Fruit fly (Drosophila melanogaster) Kc167 (cell line): ENCODE data around the gene CG43394.

Experiments used
- Myc ChIP-seq: fragments of >200 bp; optimal IDR thresholded peaks from 2 replicates; lab custom pipeline; 2017; ENCODE audit warnings: missing external identifiers
- Sin3A ChIP-seq: fragments of >200 bp; optimal IDR thresholded peaks from 2 replicates; lab custom pipeline; 2018; ENCODE audit warnings: missing external identifiers
- h ChIP-seq: fragments of >200 bp; optimal IDR thresholded peaks from 3 replicates; lab custom pipeline; 2018; ENCODE audit warnings: missing external identifiers
- insv ChIP-seq: fragments of >200 bp; optimal IDR thresholded peaks from 3 replicates; lab custom pipeline; 2018; ENCODE audit warnings: missing external identifiers
- psq ChIP-seq: fragments of >200 bp; optimal IDR thresholded peaks from 2 replicates; lab custom pipeline; 2017; ENCODE audit warnings: missing external identifiers
- ttk ChIP-seq: sonication (Bioruptor generic); optimal IDR thresholded peaks from 2 replicates; lab custom pipeline; 2017; ENCODE audit warnings: missing external identifiers

- TF ChIP-seq psq (lab: Kevin White, UChicago): no peak
- no peak for TF ChIP-seq Myc (lab: Kevin White, UChicago)
- TF ChIP-seq Sin3A (lab: Kevin White, UChicago): no peak
- no peak for TF ChIP-seq h (lab: Kevin White, UChicago)
- TF ChIP-seq ttk (lab: Kevin White, UChicago): no peak
- TF ChIP-seq insv (lab: Kevin White, UChicago): no peak
These were observed 28.8 kb upstream of the CG43394 start for dm6 chr2L:8116632-8117193.
